Fruit fly (Drosophila melanogaster): Measurements from ENCODE around the gene RpL13.
A peak's percentile ranks its signal among the peaks of the same experiment; 100 is the strongest.

- TF ChIP-seq CG7045 (GFP tag; optimal IDR thresholded peaks at IDR 0.05) = no peak
- TF ChIP-seq Crg-1 (GFP tag; optimal IDR thresholded peaks at IDR 0.05) = no peak
- TF ChIP-seq cnc (optimal IDR thresholded peaks at IDR 0.05) = no peak
- no peak for TF ChIP-seq tj (GFP tag; optimal IDR thresholded peaks at IDR 0.05)
- peak; percentile 14 for TF ChIP-seq CG11617 (GFP tag; optimal IDR thresholded peaks at IDR 0.05)
- no peak for TF ChIP-seq bab1 (GFP tag; optimal IDR thresholded peaks at IDR 0.05)
- TF ChIP-seq CG1620 (GFP tag; optimal IDR thresholded peaks at IDR 0.05) = no peak
- TF ChIP-seq kay (GFP tag; ENCODE audit: borderline replicate concordance) = no peak
- TF ChIP-seq pad (GFP tag; optimal IDR thresholded peaks at IDR 0.05) = no peak
- no peak for TF ChIP-seq ovo (GFP tag; optimal IDR thresholded peaks at IDR 0.05)
- TF ChIP-seq CG14711 (tag; optimal IDR thresholded peaks at IDR 0.05) = no peak
- no peak for TF ChIP-seq CG7101 (tag; optimal IDR thresholded peaks at IDR 0.05)
- TF ChIP-seq toe (GFP tag; optimal IDR thresholded peaks at IDR 0.05) = no peak
- no peak for TF ChIP-seq CG12768 (GFP tag; optimal IDR thresholded peaks at IDR 0.05)
Measured at dm6 chr2L:9996553-9996952, 29.4 kb downstream of the RpL13 start.

Measured in whole organism, adult.